Fruit fly (Drosophila melanogaster): ENCODE results near the gene Rab9D.
"Not testable (repeated sequence)": the region's sequence is repeated elsewhere in the genome, so short reads cannot be mapped to it uniquely, and the experiment has no call there.

Gene Rab9D

dm6 chrX:10621202-10621990 is 32.5 kb downstream of the Rab9D start:
- no peak for TF ChIP-seq Sin3A (optimal IDR thresholded peaks at IDR 0.05)
- TF ChIP-seq psq (optimal IDR thresholded peaks at IDR 0.05) = no peak
- TF ChIP-seq Myc (optimal IDR thresholded peaks at IDR 0.05) = no peak
- no peak for TF ChIP-seq h (optimal IDR thresholded peaks at IDR 0.05)

dm6 chrX:10623125-10623524 is 34.2 kb downstream of the Rab9D start, which contains the start of gene Rab9Db:
Gene Rab9Db, minus strand, starts transcription at chrX:10623225.
- TF ChIP-seq Sin3A, insv, ttk (optimal IDR thresholded peaks at IDR 0.05): not testable (repeated sequence)

dm6 chrX:10627062-10627756 is 38.3 kb downstream of the Rab9D start, which contains the start of the genes CG9806 and X11Lbeta:
Gene CG9806, minus strand, starts transcription at chrX:10627112.
Gene X11Lbeta, plus strand, starts transcription at chrX:10627737.
- TF ChIP-seq h (optimal IDR thresholded peaks at IDR 0.05) (no peak), Sin3A (optimal IDR thresholded peaks at IDR 0.05) (no peak), psq (optimal IDR thresholded peaks at IDR 0.05) (no peak)

DNA sequence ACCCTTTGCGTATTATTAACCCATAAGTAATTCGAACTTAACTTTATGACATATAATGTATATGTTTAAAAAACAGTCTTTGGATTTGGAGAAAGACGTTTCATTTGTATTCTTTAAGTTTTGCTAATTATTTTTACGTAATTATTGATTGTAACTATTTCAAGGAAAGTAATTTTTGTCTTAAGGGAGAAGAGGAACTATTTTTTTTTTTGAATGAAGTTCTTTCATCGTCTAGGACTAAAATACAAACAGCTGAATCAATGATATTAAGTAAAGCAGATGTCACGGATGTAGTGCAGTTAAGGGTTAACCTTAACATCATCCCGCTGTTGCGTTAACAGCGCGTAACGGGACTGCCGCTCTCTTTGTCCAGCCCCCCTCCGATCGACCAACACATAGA is 40.0 kb downstream of the Rab9D start:
- TF ChIP-seq insv (optimal IDR thresholded peaks at IDR 0.05) = no peak
- TF ChIP-seq Myc (optimal IDR thresholded peaks at IDR 0.05) = no peak
- no peak for TF ChIP-seq h (optimal IDR thresholded peaks at IDR 0.05)
- TF ChIP-seq Sin3A (optimal IDR thresholded peaks at IDR 0.05) = no peak
- TF ChIP-seq psq (optimal IDR thresholded peaks at IDR 0.05) = no peak
- TF ChIP-seq ttk (optimal IDR thresholded peaks at IDR 0.05) = no peak
